Worm (Caenorhabditis elegans) whole organism, L3 larva: ENCODE data around the gene ugt-1.

Experiments used
- ama-1 ChIP-seq: fragments of 150-350 bp; optimal IDR thresholded peaks from 2 replicates; lab custom pipeline; 2018
- ceh-16 ChIP-seq: sonication (generic microtip); optimal IDR thresholded peaks from 2 replicates; lab custom pipeline; 2017; ENCODE audit warnings: missing biosample characterization, missing genetic modification characterization
- ceh-82 ChIP-seq: fragments of 150-350 bp; optimal IDR thresholded peaks from 2 replicates; lab custom pipeline; 2014; ENCODE audit warnings: missing biosample characterization, missing genetic modification characterization
- ceh-9 ChIP-seq: sonication (generic microtip); optimal IDR thresholded peaks from 2 replicates; lab custom pipeline; 2018; ENCODE audit warnings: missing biosample characterization, missing genetic modification characterization
- egl-5 ChIP-seq: fragments of 150-350 bp; optimal IDR thresholded peaks from 2 replicates; lab custom pipeline; 2017; ENCODE audit warnings: missing biosample characterization, missing genetic modification reagents, missing genetic modification characterization, inconsistent platforms
- fos-1 ChIP-seq: fragments of 150-350 bp; optimal IDR thresholded peaks from 2 replicates; lab custom pipeline; 2014; ENCODE audit warnings: missing biosample characterization, missing genetic modification characterization
- lin-39 ChIP-seq: fragments of 150-350 bp; optimal IDR thresholded peaks from 2 replicates; lab custom pipeline; 2018; ENCODE audit warnings: missing biosample characterization, missing genetic modification reagents, missing genetic modification characterization
- snpc-4 ChIP-seq: fragments of 150-350 bp; optimal IDR thresholded peaks from 2 replicates; lab custom pipeline; 2014; ENCODE audit warnings: missing biosample characterization, missing genetic modification characterization
- unc-62 ChIP-seq: fragments of 150-350 bp; sonication (generic microtip); optimal IDR thresholded peaks from 4 replicates; lab custom pipeline; 2014; ENCODE audit warnings: missing biosample characterization, missing genetic modification reagents, missing genetic modification characterization
- ztf-11 ChIP-seq: fragments of 150-350 bp; optimal IDR thresholded peaks from 2 replicates; lab custom pipeline; 2014; ENCODE audit warnings: missing biosample characterization, missing genetic modification characterization

- no peak for TF ChIP-seq ztf-11
- no peak for TF ChIP-seq egl-5 (tag; lab: Kevin White, UChicago)
- no peak for TF ChIP-seq ceh-9 (tag; lab: Kevin White, UChicago)
- no peak for TF ChIP-seq unc-62 (GFP tag; lab: Kevin White, UChicago)
- TF ChIP-seq lin-39 (tag; lab: Kevin White, UChicago) = no peak
- no peak for TF ChIP-seq snpc-4 (tag; lab: Kevin White, UChicago)
- TF ChIP-seq ceh-16 (tag; lab: Kevin White, UChicago) = no peak
- TF ChIP-seq ceh-82 (tag; lab: Kevin White, UChicago) = no peak
- TF ChIP-seq ama-1 (lab: Kevin White, UChicago) = no peak
- no peak for TF ChIP-seq fos-1
Observed at ce11 chrV:10425098-10425497, 29.6 kb downstream of the ugt-1 start, which contains the start of gene col-12.
